Worm (Caenorhabditis elegans): ENCODE data around the gene F09C12.8.

Gene F09C12.8

ce11 chrII:5092362-5093281, 19.6 kb upstream of the F09C12.8 start, which contains the start of gene C04G6.2:
TSS of gene C04G6.2 (plus strand) at chrII:5093231.
- TF ChIP-seq mxl-2 (GFP tag; conservative IDR thresholded peaks at IDR 0.05) (no peak), F10B5.3 (tag; optimal IDR thresholded peaks at IDR 0.05) (no peak), fos-1 (tag; optimal IDR thresholded peaks at IDR 0.05) (no peak), rbr-2 (tag; optimal IDR thresholded peaks at IDR 0.05) (peak; percentile 40), ceh-62 (tag; optimal IDR thresholded peaks at IDR 0.05) (no peak), ZK546.5 (tag; optimal IDR thresholded peaks at IDR 0.05) (no peak), lsy-2 (tag; optimal IDR thresholded peaks at IDR 0.05) (peak in 1 of 2 experiments; percentile 17), aha-1 (tag) (no peak), mes-2 (tag; optimal IDR thresholded peaks at IDR 0.05; ENCODE audit: poor library complexity, severe bottlenecking) (peak; percentile 71), dve-1 (tag; optimal IDR thresholded peaks at IDR 0.05; ENCODE audit: insufficient read depth) (peak; percentile 59), dmd-6 (GFP tag; IDR thresholded peaks at IDR 0.05) (peak; percentile 30; the same call in 1 of the 2 replicates), F44E2.7 (GFP tag; IDR thresholded peaks at IDR 0.05) (no peak), nhr-28 (tag; optimal IDR thresholded peaks at IDR 0.05) (peak; percentile 30), mdt-29 (GFP tag; IDR thresholded peaks at IDR 0.05) (no peak), ztf-11 (tag; optimal IDR thresholded peaks at IDR 0.05) (no peak), ceh-82 (tag; optimal IDR thresholded peaks at IDR 0.05) (no peak), mep-1 (tag; optimal IDR thresholded peaks at IDR 0.05) (peak; percentile 47), nhr-41 (GFP tag; IDR thresholded peaks at IDR 0.05) (no peak), R02D3.7 (tag; optimal IDR thresholded peaks at IDR 0.05) (no peak), nhr-11 (tag; optimal IDR thresholded peaks at IDR 0.05) (peak; percentile 71), madf-9 (GFP tag; conservative IDR thresholded peaks at IDR 0.05) (no peak), nhr-77 (tag; optimal IDR thresholded peaks at IDR 0.05) (no peak), nhr-25 (tag; optimal IDR thresholded peaks at IDR 0.05; ENCODE audit: borderline replicate concordance, insufficient read depth) (no peak), mxl-3 (GFP tag; optimal IDR thresholded peaks at IDR 0.05) (peak; percentile 36), sdz-12 (GFP tag; optimal IDR thresholded peaks at IDR 0.05) (no peak), nhr-48 (tag; optimal IDR thresholded peaks at IDR 0.05) (peak; percentile 16), lin-38 (GFP tag; IDR thresholded peaks at IDR 0.05) (no peak), egl-27 (tag; optimal IDR thresholded peaks at IDR 0.05) (no peak), unc-130 (GFP tag; optimal IDR thresholded peaks at IDR 0.05) (no peak), hlh-11 (tag; optimal IDR thresholded peaks at IDR 0.05) (peak; percentile 75), nhr-42 (GFP tag; IDR thresholded peaks at IDR 0.05) (no peak), tag-97 (GFP tag; IDR thresholded peaks at IDR 0.05) (no peak), F37D6.2 (tag; optimal IDR thresholded peaks at IDR 0.05) (no peak), dpl-1 (GFP tag; optimal IDR thresholded peaks at IDR 0.05) (peak; percentile 7), Y105C5A.15 (GFP tag; IDR thresholded peaks at IDR 0.05) (no peak), lim-7 (GFP tag; IDR thresholded peaks at IDR 0.05) (no peak), madf-5 (GFP tag; IDR thresholded peaks at IDR 0.05) (no peak), snpc-1.2 (GFP tag; IDR thresholded peaks at IDR 0.05) (no peak), D1046.2 (GFP tag; IDR thresholded peaks at IDR 0.05) (no peak), T26A8.4 (GFP tag; IDR thresholded peaks at IDR 0.05) (no peak), ctbp-1 (GFP tag; IDR thresholded peaks at IDR 0.05) (0 out of 2 replicates have a peak, but pooled peaks have one; percentile 12), ceh-32 (tag; optimal IDR thresholded peaks at IDR 0.05; ENCODE audit: poor library complexity) (no peak), php-3 (GFP tag; IDR thresholded peaks at IDR 0.05) (no peak), T20F7.1 (GFP tag; optimal IDR thresholded peaks at IDR 0.05) (no peak), lin-29 (GFP tag; IDR thresholded peaks at IDR 0.05) (no peak), attf-4 (tag; optimal IDR thresholded peaks at IDR 0.05) (no peak), pha-4 (GFP tag; IDR thresholded peaks at IDR 0.05) (no peak), pha-4 (tag; optimal IDR thresholded peaks at IDR 0.05) (peak; percentile 34), unc-62 (GFP tag; optimal IDR thresholded peaks at IDR 0.05 in 1 of 2) (peak in 1 of 2 experiments; percentile 45), unc-62 (tag; optimal IDR thresholded peaks at IDR 0.05) (no peak)

Data from whole organism, L4 larva.